Worm (Caenorhabditis elegans): ENCODE measurements around the gene F34H10.4.

DNA sequence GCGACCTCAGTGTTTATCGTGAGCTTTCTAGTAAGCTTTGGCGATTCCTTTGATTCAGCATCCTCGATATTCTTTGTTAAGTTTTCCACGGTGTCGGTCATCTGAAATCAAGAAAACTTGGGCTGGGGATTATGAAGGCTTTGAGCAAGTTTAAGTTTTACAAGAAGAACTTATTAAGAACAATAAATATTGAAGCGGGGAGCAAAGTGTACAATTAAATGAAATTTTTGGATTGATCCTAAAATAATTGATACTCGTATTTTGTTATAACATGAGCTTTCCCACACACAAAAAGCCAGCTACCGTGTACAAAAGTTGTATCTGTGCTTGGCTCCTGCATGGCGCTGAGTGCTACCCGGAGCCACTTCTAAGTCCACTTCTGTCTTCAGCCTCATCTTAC lies 13.4 kb upstream of the F34H10.4 start, which contains the start of gene F34H10.3:
- TF ChIP-seq B0310.2 (tag; optimal IDR thresholded peaks at IDR 0.05) (no peak), ama-1 (optimal IDR thresholded peaks at IDR 0.05) (no peak)

All from whole organism, early embryonic.